Fruit fly (Drosophila melanogaster): Measurements from ENCODE around the gene CG17378.

The CG17378 gene

dm6 chr2L:6817493-6817892 is 43.7 kb downstream of the CG17378 start (continued):
- TF ChIP-seq CG13624 (GFP tag; optimal IDR thresholded peaks at IDR 0.05) (no peak), sug (tag; optimal IDR thresholded peaks at IDR 0.05) (peak; percentile 85), run (tag; optimal IDR thresholded peaks at IDR 0.05) (no peak), CG2120 (GFP tag; optimal IDR thresholded peaks at IDR 0.05) (no peak), fd102C (GFP tag; optimal IDR thresholded peaks at IDR 0.05) (no peak), ATbp (GFP tag; optimal IDR thresholded peaks at IDR 0.05) (no peak), lilli (GFP tag; optimal IDR thresholded peaks at IDR 0.05) (no peak), HLH54F (GFP tag; optimal IDR thresholded peaks at IDR 0.05) (no peak), sna (GFP tag; IDR thresholded peaks at IDR 0.05; ENCODE audit: partially characterized antibody) (no peak), CG15696 (tag; optimal IDR thresholded peaks at IDR 0.05) (no peak), BtbVII (GFP tag; optimal IDR thresholded peaks at IDR 0.05) (no peak), ranshi (GFP tag; IDR thresholded peaks at IDR 0.05) (no peak), tin (GFP tag; optimal IDR thresholded peaks at IDR 0.05) (no peak), crol (GFP tag; IDR thresholded peaks at IDR 0.05) (peak; percentile 99), CG2116 (GFP tag; optimal IDR thresholded peaks at IDR 0.05) (no peak), exex (tag; optimal IDR thresholded peaks at IDR 0.05) (peak; percentile 59), Nf-YB (GFP tag; optimal IDR thresholded peaks at IDR 0.05) (peak; percentile 99), dmrt99B (tag; optimal IDR thresholded peaks at IDR 0.05) (no peak), inv (GFP tag; IDR thresholded peaks at IDR 0.05; ENCODE audit: partially characterized antibody) (no peak), CG1832 (GFP tag; optimal IDR thresholded peaks at IDR 0.05) (peak; percentile 77), CG30020 (tag; optimal IDR thresholded peaks at IDR 0.05) (no peak), CG1647 (GFP tag; optimal IDR thresholded peaks at IDR 0.05) (no peak), eyg (GFP tag; optimal IDR thresholded peaks at IDR 0.05) (no peak), CG4360 (GFP tag; IDR thresholded peaks at IDR 0.05) (no peak), Hr78 (GFP tag; optimal IDR thresholded peaks at IDR 0.05) (no peak), CG11695 (GFP tag; IDR thresholded peaks at IDR 0.05) (0 out of 3 replicates have a peak, but pooled peaks have one; percentile 10), CG9797 (GFP tag; optimal IDR thresholded peaks at IDR 0.05) (no peak), Camta (GFP tag; optimal IDR thresholded peaks at IDR 0.05) (no peak), CG16863 (GFP tag; optimal IDR thresholded peaks at IDR 0.05) (no peak), CG31224 (GFP tag; IDR thresholded peaks at IDR 0.05) (no peak), peb (GFP tag; IDR thresholded peaks at IDR 0.05) (no peak), CG31388 (GFP tag; optimal IDR thresholded peaks at IDR 0.05) (no peak), sr (GFP tag; IDR thresholded peaks at IDR 0.05) (no peak), CG34224 (GFP tag; IDR thresholded peaks at IDR 0.05; ENCODE audit: partially characterized antibody) (peak; percentile 37; the same call in 1 of the 3 replicates), CG8089 (GFP tag; optimal IDR thresholded peaks at IDR 0.05) (no peak), CG7786 (GFP tag; optimal IDR thresholded peaks at IDR 0.05) (no peak), bbx (GFP tag; IDR thresholded peaks at IDR 0.05; ENCODE audit: partially characterized antibody) (no peak; the same call in 1 of the 2 replicates), usp (GFP tag; optimal IDR thresholded peaks at IDR 0.05) (no peak), CG11560 (tag; IDR thresholded peaks at IDR 0.05) (no peak), CTCF (GFP tag; optimal IDR thresholded peaks at IDR 0.05) (no peak), ems (GFP tag; optimal IDR thresholded peaks at IDR 0.05) (no peak), CG2678 (tag; optimal IDR thresholded peaks at IDR 0.05) (no peak), zf30C (GFP tag; optimal IDR thresholded peaks at IDR 0.05) (no peak), sima (GFP tag; optimal IDR thresholded peaks at IDR 0.05) (no peak), ci (GFP tag; IDR thresholded peaks at IDR 0.05) (no peak), ash1 (GFP tag; optimal IDR thresholded peaks at IDR 0.05) (peak; percentile 25), CG10267 (tag; optimal IDR thresholded peaks at IDR 0.05) (no peak), Pdp1 (GFP tag; optimal IDR thresholded peaks at IDR 0.05) (no peak), CG9609 (GFP tag; optimal IDR thresholded peaks at IDR 0.05) (no peak), CG11696 (GFP tag; IDR thresholded peaks at IDR 0.05) (no peak), cg (GFP tag; optimal IDR thresholded peaks at IDR 0.05) (peak; percentile 44), tgo (GFP tag; IDR thresholded peaks at IDR 0.05) (no peak)
